Fruit fly (Drosophila melanogaster): ENCODE measurements around the gene CG18231.

DNA sequence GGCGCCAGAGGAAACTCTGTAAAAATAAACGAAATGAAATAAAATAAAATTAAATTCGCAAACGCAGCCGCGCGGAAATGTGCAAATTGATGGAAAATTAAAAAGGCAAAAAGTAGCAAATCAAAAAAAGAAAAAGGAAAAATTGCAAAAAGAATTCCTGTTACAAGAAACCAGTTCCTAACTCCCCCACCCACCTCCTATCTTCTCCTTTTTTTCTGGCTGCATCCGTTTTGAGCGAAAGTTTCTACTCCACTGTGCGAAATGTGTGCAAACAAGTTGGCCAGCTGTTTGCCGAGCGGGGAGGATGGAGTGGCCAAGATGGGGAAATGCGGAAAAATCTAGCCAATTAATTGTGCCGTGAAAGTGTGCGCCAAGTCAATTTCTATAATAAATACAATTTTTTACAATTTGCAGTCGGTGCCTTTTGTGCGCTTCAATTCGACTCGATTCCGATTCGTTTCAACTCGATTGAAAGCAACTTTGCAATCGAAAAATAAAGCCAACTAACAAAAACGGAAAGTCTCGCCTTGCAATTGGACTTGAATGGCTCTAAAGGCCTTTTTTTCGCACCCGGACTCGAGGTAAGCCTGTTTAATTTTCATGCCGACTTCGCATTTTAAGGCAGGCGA is 19.3 kb downstream of the CG18231 start:
- TF ChIP-seq CG14965 (GFP tag; optimal IDR thresholded peaks at IDR 0.05; ENCODE audit: borderline replicate concordance) (no peak), CG11696 (GFP tag; IDR thresholded peaks at IDR 0.05) (no peak), nerfin-2 (GFP tag; IDR thresholded peaks at IDR 0.05; ENCODE audit: partially characterized antibody) (no peak), Blimp-1 (GFP tag; optimal IDR thresholded peaks at IDR 0.05) (no peak)
